Worm (Caenorhabditis elegans) whole organism, young adult: ENCODE data around the gene srd-50.

Experiments
- B0261.1 ChIP-seq: sonication (generic microtip); optimal IDR thresholded peaks from 2 replicates; lab custom pipeline; 2016; ENCODE audit warnings: mild to moderate bottlenecking, missing genetic modification characterization, moderate library complexity, missing compliant biosample characterization
- B0336.3 ChIP-seq: fragments of 200-800 bp; sonication (Bioruptor generic); IDR thresholded peaks from 2 replicates; pipeline ENCODE4 v1.3.6; 2022; ENCODE audit warnings: missing genetic modification characterization, missing compliant biosample characterization
- D2030.7 ChIP-seq: fragments of 200-800 bp; sonication (Bioruptor generic); IDR thresholded peaks from 2 replicates; pipeline ENCODE4 v1.3.6; 2022; ENCODE audit warnings: missing genetic modification reagents, missing genetic modification characterization, missing compliant biosample characterization
- F37B4.10 ChIP-seq: fragments of 200-800 bp; sonication (Bioruptor generic); IDR thresholded peaks from 2 replicates; pipeline ENCODE4 v1.3.6; 2022; ENCODE audit warnings: missing genetic modification characterization, missing compliant biosample characterization
- Y53G8AR.9 ChIP-seq: fragments of 200-800 bp; sonication (Bioruptor generic); conservative IDR thresholded peaks from 2 replicates; pipeline ENCODE4 v1.3.6; 2022; ENCODE audit warnings: missing genetic modification reagents, missing genetic modification characterization, missing compliant biosample characterization
- bed-1 ChIP-seq: fragments of 200-800 bp; sonication (Bioruptor generic); IDR thresholded peaks from 2 replicates; pipeline ENCODE4 v1.3.6; 2022; ENCODE audit warnings: missing genetic modification reagents, missing genetic modification characterization, missing compliant biosample characterization
- cebp-1 ChIP-seq, 2 experiments: fragments of 200-800 bp in 1 of 2; sonication (Bioruptor generic) in 1 of 2; sonication (generic microtip) in 1 of 2; IDR thresholded peaks in 1 of 2; optimal IDR thresholded peaks in 1 of 2; 2 replicates each; pipeline versions ENCODE4 v1.3.6 to Lab custom; 2017 to 2022; ENCODE audit warnings: missing compliant biosample characterization in 2 of 2, missing genetic modification characterization in 2 of 2, mild to moderate bottlenecking in 1 of 2, missing genetic modification reagents in 1 of 2, moderate library complexity in 1 of 2
- die-1 ChIP-seq: sonication (generic microtip); optimal IDR thresholded peaks from 2 replicates; lab custom pipeline; 2016; ENCODE audit warnings: missing genotype, mild to moderate bottlenecking, missing genetic modification characterization, missing compliant biosample characterization
- dox-1 ChIP-seq: fragments of 200-800 bp; sonication (Bioruptor generic); IDR thresholded peaks from 2 replicates; pipeline ENCODE4 v1.3.6; 2022; ENCODE audit warnings: missing genetic modification reagents, missing genetic modification characterization, missing compliant biosample characterization
- ekl-4 ChIP-seq: fragments of 200-800 bp; sonication (Bioruptor generic); IDR thresholded peaks from 2 replicates; pipeline ENCODE4 v1.3.6; 2022; ENCODE audit warnings: missing genetic modification reagents, missing genetic modification characterization, missing compliant biosample characterization
- him-1 ChIP-seq: sonication (generic microtip); optimal IDR thresholded peaks from 2 replicates; lab custom pipeline; 2016; ENCODE audit warnings: missing genotype, missing genetic modification reagents, missing genetic modification characterization, missing compliant biosample characterization
- hmg-1.2 ChIP-seq: fragments of 200-800 bp; sonication (Bioruptor generic); IDR thresholded peaks from 2 replicates; pipeline ENCODE4 v1.3.6; 2022; ENCODE audit warnings: missing genetic modification reagents, missing genetic modification characterization, missing compliant biosample characterization
- hmg-20 ChIP-seq: fragments of 200-800 bp; sonication (Bioruptor generic); IDR thresholded peaks from 2 replicates; pipeline ENCODE4 v1.3.6; 2022; ENCODE audit warnings: missing genetic modification reagents, missing genetic modification characterization, missing compliant biosample characterization
- let-526 ChIP-seq: fragments of 200-800 bp; sonication (Bioruptor generic); IDR thresholded peaks from 2 replicates; pipeline ENCODE4 v1.3.6; 2022; ENCODE audit warnings: missing genetic modification reagents, missing genetic modification characterization, missing compliant biosample characterization
- lin-26 ChIP-seq: fragments of 200-800 bp; sonication (Bioruptor generic); IDR thresholded peaks from 2 replicates; pipeline ENCODE4 v1.3.6; 2022; ENCODE audit warnings: missing genetic modification reagents, missing genetic modification characterization, missing compliant biosample characterization
- lin-40 ChIP-seq: sonication (generic microtip); optimal IDR thresholded peaks from 2 replicates; lab custom pipeline; 2016; ENCODE audit warnings: missing genetic modification characterization, mild to moderate bottlenecking, missing compliant biosample characterization, missing genotype, missing genetic modification reagents
- lsl-1 ChIP-seq: fragments of 200-800 bp; sonication (Bioruptor generic); optimal IDR thresholded peaks from 2 replicates; lab custom pipeline; 2018; ENCODE audit warnings: mild to moderate bottlenecking, missing genetic modification characterization, moderate library complexity, missing compliant biosample characterization
- madf-10 ChIP-seq: sonication (generic microtip); optimal IDR thresholded peaks from 2 replicates; lab custom pipeline; 2016; ENCODE audit warnings: mild to moderate bottlenecking, missing genetic modification characterization, missing compliant biosample characterization
- madf-6 ChIP-seq: fragments of 200-800 bp; sonication (Bioruptor generic); IDR thresholded peaks from 2 replicates; pipeline ENCODE4 v1.3.6; 2022; ENCODE audit warnings: missing genetic modification reagents, missing genetic modification characterization, missing compliant biosample characterization
- madf-8 ChIP-seq: fragments of 200-800 bp; sonication (Bioruptor generic); conservative IDR thresholded peaks from 2 replicates; pipeline ENCODE4 v1.3.6; 2022; ENCODE audit warnings: missing genetic modification reagents, missing genetic modification characterization, missing compliant biosample characterization
- mes-4 ChIP-seq: sonication (generic microtip); optimal IDR thresholded peaks from 2 replicates; lab custom pipeline; 2016; ENCODE audit warnings: missing genotype, missing genetic modification characterization, missing compliant biosample characterization
- nhr-27 ChIP-seq: fragments of 200-800 bp; sonication (Bioruptor generic); optimal IDR thresholded peaks from 2 replicates; lab custom pipeline; 2018; ENCODE audit warnings: mild to moderate bottlenecking, missing genetic modification characterization, moderate library complexity, missing compliant biosample characterization
- nhr-90 ChIP-seq: sonication (generic microtip); optimal IDR thresholded peaks from 2 replicates; lab custom pipeline; 2016; ENCODE audit warnings: missing genotype, mild to moderate bottlenecking, missing genetic modification characterization, missing compliant biosample characterization
- pbrm-1 ChIP-seq: fragments of 200-800 bp; sonication (Bioruptor generic); IDR thresholded peaks from 2 replicates; pipeline ENCODE4 v1.3.6; 2022; ENCODE audit warnings: missing genetic modification reagents, missing genetic modification characterization, missing compliant biosample characterization
- rcor-1 ChIP-seq: fragments of 200-800 bp; sonication (Bioruptor generic); IDR thresholded peaks from 2 replicates; pipeline ENCODE4 v1.3.6; 2022; ENCODE audit warnings: missing genetic modification reagents, missing genetic modification characterization, missing compliant biosample characterization
- rpc-1 ChIP-seq, 2 experiments: fragments of 150-350 bp in 1 of 2; sonication (generic microtip) in 1 of 2; optimal IDR thresholded peaks; 2 replicates each; lab custom pipeline; 2014 to 2018; ENCODE audit warnings: missing biosample characterization in 1 of 2, missing genetic modification characterization in 1 of 2, missing genetic modification reagents in 1 of 2, missing genotype in 1 of 2
- sdz-38 ChIP-seq: sonication (generic microtip); optimal IDR thresholded peaks from 2 replicates; lab custom pipeline; 2016; ENCODE audit warnings: missing genotype, missing genetic modification characterization, missing compliant biosample characterization
- snpc-1.3 ChIP-seq: sonication (generic microtip); optimal IDR thresholded peaks from 2 replicates; lab custom pipeline; 2017; ENCODE audit warnings: missing genetic modification characterization, mild to moderate bottlenecking, missing compliant biosample characterization, antibody characterized with exemption, moderate library complexity, missing genotype, missing genetic modification reagents; ENCODE audit not compliant: insufficient read depth
- snpc-4 ChIP-seq, 5 experiments: fragments of 150-350 bp in 1 of 5; sonication (generic microtip) in 4 of 5; optimal IDR thresholded peaks; 2 replicates each; lab custom pipeline; 2014 to 2018; ENCODE audit warnings: missing genetic modification characterization in 5 of 5, missing biosample characterization in 3 of 5, antibody characterized with exemption in 2 of 5, mild to moderate bottlenecking in 2 of 5, missing compliant biosample characterization in 2 of 5, missing genotype in 2 of 5, moderate library complexity in 2 of 5, missing genetic modification reagents in 1 of 5
- somi-1 ChIP-seq: fragments of 200-800 bp; sonication (Bioruptor generic); optimal IDR thresholded peaks from 2 replicates; lab custom pipeline; 2018; ENCODE audit warnings: mild to moderate bottlenecking, missing genetic modification characterization, missing compliant biosample characterization
- sptf-2 ChIP-seq: fragments of 200-800 bp; sonication (Bioruptor generic); optimal IDR thresholded peaks from 2 replicates; lab custom pipeline; 2018; ENCODE audit warnings: mild to moderate bottlenecking, missing genetic modification characterization, missing compliant biosample characterization
- tbp1 ChIP-seq: fragments of 200-800 bp; sonication (Bioruptor generic); optimal IDR thresholded peaks from 2 replicates; lab custom pipeline; 2018; ENCODE audit warnings: mild to moderate bottlenecking, missing genetic modification characterization, missing compliant biosample characterization
- unc-130 ChIP-seq: sonication (generic microtip); optimal IDR thresholded peaks from 2 replicates; lab custom pipeline; 2016; ENCODE audit warnings: missing genetic modification reagents, missing genetic modification characterization, missing compliant biosample characterization
- unc-62 ChIP-seq: fragments of 150-350 bp; optimal IDR thresholded peaks from 2 replicates; lab custom pipeline; 2014; ENCODE audit warnings: missing biosample characterization, missing genetic modification reagents, missing genetic modification characterization
- ztf-18 ChIP-seq: sonication (generic microtip); optimal IDR thresholded peaks from 2 replicates; lab custom pipeline; 2016; ENCODE audit warnings: missing genotype, mild to moderate bottlenecking, missing genetic modification characterization, missing compliant biosample characterization
- ztf-22 ChIP-seq: fragments of 200-800 bp; sonication (Bioruptor generic); optimal IDR thresholded peaks from 2 replicates; lab custom pipeline; 2018; ENCODE audit warnings: mild to moderate bottlenecking, missing genetic modification characterization, moderate library complexity, missing compliant biosample characterization
- ztf-25 ChIP-seq: fragments of 200-800 bp; sonication (Bioruptor generic); IDR thresholded peaks from 2 replicates; pipeline ENCODE4 v1.3.6; 2022; ENCODE audit warnings: missing genetic modification reagents, missing genetic modification characterization, missing compliant biosample characterization

Gene srd-50

ce11 chrX:13444267-13444666 lies 37.3 kb downstream of the srd-50 start (continued):
- no peak for TF ChIP-seq somi-1
- TF ChIP-seq ztf-25: 0 out of 2 replicates have a peak, but pooled peaks have one; percentile 51
- TF ChIP-seq rpc-1 (optimal IDR thresholded peaks at IDR 0.05; lab: Kevin White, UChicago): peak; percentile 63
- peak; percentile 84 for TF ChIP-seq rpc-1 (tag; optimal IDR thresholded peaks at IDR 0.05; lab: Kevin White, UChicago)
- TF ChIP-seq unc-62 (GFP tag; lab: Kevin White, UChicago): no peak
- TF ChIP-seq dox-1 (GFP tag; lab: Robert Waterston, UW): no peak
- no peak for TF ChIP-seq Y53G8AR.9 (GFP tag; lab: Robert Waterston, UW)
- no peak for TF ChIP-seq ztf-22 (GFP tag; lab: Kevin White, UChicago)
- no peak for TF ChIP-seq sdz-38 (tag; lab: Kevin White, UChicago)
- TF ChIP-seq lin-40 (tag; lab: Kevin White, UChicago): no peak
- TF ChIP-seq madf-8: no peak
- no peak for TF ChIP-seq let-526 (GFP tag; lab: Robert Waterston, UW)
- TF ChIP-seq nhr-27 (tag; lab: Kevin White, UChicago): no peak
- TF ChIP-seq D2030.7 (GFP tag; lab: Robert Waterston, UW): peak; percentile 54
- TF ChIP-seq sptf-2 (GFP tag; lab: Kevin White, UChicago): no peak
- TF ChIP-seq ztf-18 (tag; lab: Kevin White, UChicago): peak; percentile 9
- no peak for TF ChIP-seq ekl-4 (GFP tag; lab: Robert Waterston, UW)
- TF ChIP-seq madf-10 (tag; lab: Kevin White, UChicago): no peak
- TF ChIP-seq lsl-1 (GFP tag; lab: Kevin White, UChicago): no peak
- peak; percentile 71 for TF ChIP-seq B0261.1 (tag; lab: Kevin White, UChicago)
- no peak for TF ChIP-seq him-1 (tag; lab: Kevin White, UChicago)
- TF ChIP-seq nhr-90 (tag; lab: Kevin White, UChicago): peak; percentile 33

DNA sequence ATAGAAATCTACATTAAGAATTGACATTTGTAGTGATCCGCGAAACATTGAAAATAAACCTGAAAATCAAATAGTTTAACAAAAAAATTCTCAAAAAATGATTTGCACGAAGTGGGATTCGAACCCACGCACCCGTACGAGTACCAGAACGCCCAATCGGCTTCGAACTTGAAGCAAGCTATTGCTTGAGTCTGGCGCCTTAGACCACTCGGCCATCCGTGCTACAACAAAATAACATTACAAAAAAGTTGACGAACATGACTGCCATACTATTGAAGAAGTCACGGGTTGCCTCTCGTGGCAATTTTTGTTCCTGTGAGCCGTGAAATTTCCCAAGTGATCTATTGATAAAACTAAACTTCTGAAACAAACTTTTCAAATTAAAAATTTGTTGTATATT lies 38.3 kb downstream of the srd-50 start:
- TF ChIP-seq B0336.3 (GFP tag; lab: Robert Waterston, UW) (no peak), rcor-1 (GFP tag; lab: Robert Waterston, UW) (peak; percentile 62), dox-1 (GFP tag; lab: Robert Waterston, UW) (peak; percentile 45; the same call in 1 of the 2 replicates), snpc-4 (GFP tag; optimal IDR thresholded peaks at IDR 0.05; lab: Kevin White, UChicago) (peak; percentile 62), snpc-4 (tag; optimal IDR thresholded peaks at IDR 0.05; lab: Kevin White, UChicago) (peak in 2 of 4 experiments; percentile 36 to 58), die-1 (tag; lab: Kevin White, UChicago) (peak; percentile 64), snpc-1.3 (tag; lab: Kevin White, UChicago) (peak; percentile 63), sptf-2 (GFP tag; lab: Kevin White, UChicago) (no peak), D2030.7 (GFP tag; lab: Robert Waterston, UW) (peak; percentile 92), B0261.1 (tag; lab: Kevin White, UChicago) (peak; percentile 72), nhr-90 (tag; lab: Kevin White, UChicago) (peak; percentile 32), him-1 (tag; lab: Kevin White, UChicago) (peak; percentile 51), bed-1 (GFP tag; lab: Robert Waterston, UW) (no peak), Y53G8AR.9 (GFP tag; lab: Robert Waterston, UW) (0 out of 2 replicates have a peak, but pooled peaks have one; percentile 22), mes-4 (peak; percentile 39), hmg-1.2 (GFP tag; lab: Robert Waterston, UW) (peak; percentile 44; the same call in 1 of the 2 replicates), tbp1 (GFP tag; lab: Kevin White, UChicago) (peak; percentile 84), cebp-1 (GFP tag; IDR thresholded peaks at IDR 0.05; lab: Robert Waterston, UW) (no peak), cebp-1 (tag; optimal IDR thresholded peaks at IDR 0.05; lab: Kevin White, UChicago) (peak; percentile 1), unc-130 (GFP tag; lab: Kevin White, UChicago) (no peak), lin-26 (GFP tag; lab: Robert Waterston, UW) (0 out of 2 replicates have a peak, but pooled peaks have one; percentile 45), madf-6 (GFP tag; lab: Robert Waterston, UW) (0 out of 2 replicates have a peak, but pooled peaks have one; percentile 18), F37B4.10 (GFP tag; lab: Robert Waterston, UW) (no peak), pbrm-1 (GFP tag; lab: Robert Waterston, UW) (peak; percentile 76), hmg-20 (GFP tag; lab: Robert Waterston, UW) (peak; percentile 55; the same call in 1 of the 2 replicates), rpc-1 (optimal IDR thresholded peaks at IDR 0.05; lab: Kevin White, UChicago) (peak; percentile 75), rpc-1 (tag; optimal IDR thresholded peaks at IDR 0.05; lab: Kevin White, UChicago) (peak; percentile 90)
